Worm (Caenorhabditis elegans) whole organism, mixed stage, embryonic: ENCODE data around the gene clec-215.

Experiments
- M03D4.4 ChIP-seq: sonication (generic microtip); optimal IDR thresholded peaks from 2 replicates; lab custom pipeline; 2017; ENCODE audit warnings: mild to moderate bottlenecking, missing genetic modification characterization, missing compliant biosample characterization
- bed-3 ChIP-seq: fragments of 200-800 bp; sonication (Bioruptor generic); optimal IDR thresholded peaks from 3 replicates; lab custom pipeline; 2018; ENCODE audit warnings: mild to moderate bottlenecking, missing genetic modification characterization, moderate library complexity, missing compliant biosample characterization
- blmp-1 ChIP-seq: fragments of 150-350 bp; optimal IDR thresholded peaks from 2 replicates; lab custom pipeline; 2014; ENCODE audit warnings: missing biosample characterization, missing genetic modification characterization
- ceh-39 ChIP-seq: fragments of 150-350 bp; optimal IDR thresholded peaks from 2 replicates; lab custom pipeline; 2014; ENCODE audit warnings: missing biosample characterization, missing genetic modification characterization
- ceh-83 ChIP-seq: fragments of 200-800 bp; sonication (Bioruptor generic); optimal IDR thresholded peaks from 2 replicates; lab custom pipeline; 2018; ENCODE audit warnings: mild to moderate bottlenecking, missing genetic modification characterization, missing compliant biosample characterization
- ces-1 ChIP-seq: fragments of 150-350 bp; optimal IDR thresholded peaks from 2 replicates; lab custom pipeline; 2014; ENCODE audit warnings: missing biosample characterization, missing genetic modification reagents, missing genetic modification characterization
- cnd-1 ChIP-seq: fragments of 200-800 bp; sonication (Bioruptor generic); optimal IDR thresholded peaks from 2 replicates; lab custom pipeline; 2018; ENCODE audit warnings: mild to moderate bottlenecking, missing genetic modification characterization, missing compliant biosample characterization
- drap-1 ChIP-seq: fragments of 200-800 bp; sonication (Bioruptor generic); optimal IDR thresholded peaks from 3 replicates; lab custom pipeline; 2018; ENCODE audit warnings: mild to moderate bottlenecking, missing genetic modification characterization, missing compliant biosample characterization
- elt-1 ChIP-seq: sonication (generic microtip); optimal IDR thresholded peaks from 2 replicates; lab custom pipeline; 2017; ENCODE audit warnings: missing genetic modification characterization, mild to moderate bottlenecking, missing compliant biosample characterization, antibody characterized with exemption, moderate library complexity, borderline replicate concordance; ENCODE audit not compliant: insufficient read depth
- elt-3 ChIP-seq: fragments of 150-350 bp; optimal IDR thresholded peaks from 2 replicates; lab custom pipeline; 2014; ENCODE audit warnings: missing biosample characterization, missing genetic modification characterization
- flh-1 ChIP-seq: fragments of 200-800 bp; sonication (Bioruptor generic); optimal IDR thresholded peaks from 2 replicates; lab custom pipeline; 2018; ENCODE audit warnings: mild to moderate bottlenecking, missing genetic modification characterization, moderate library complexity, missing compliant biosample characterization
- ham-2 ChIP-seq: fragments of 200-800 bp; sonication (Bioruptor generic); optimal IDR thresholded peaks from 2 replicates; lab custom pipeline; 2018; ENCODE audit warnings: mild to moderate bottlenecking, missing genetic modification characterization, missing compliant biosample characterization
- hlh-1 ChIP-seq: fragments of 150-350 bp; optimal IDR thresholded peaks from 2 replicates; lab custom pipeline; 2014; ENCODE audit warnings: missing biosample characterization, missing genetic modification reagents, missing genetic modification characterization
- lin-13 ChIP-seq: fragments of 150-350 bp; optimal IDR thresholded peaks from 2 replicates; lab custom pipeline; 2014; ENCODE audit warnings: missing biosample characterization, missing genetic modification characterization
- lin-32 ChIP-seq: fragments of 200-800 bp; sonication (Bioruptor generic); optimal IDR thresholded peaks from 2 replicates; lab custom pipeline; 2018; ENCODE audit warnings: mild to moderate bottlenecking, missing genetic modification characterization, missing compliant biosample characterization
- lsy-2 ChIP-seq: fragments of 150-350 bp; optimal IDR thresholded peaks from 2 replicates; lab custom pipeline; 2014; ENCODE audit warnings: missing biosample characterization, missing genetic modification characterization
- mab-5 ChIP-seq: fragments of 150-350 bp; optimal IDR thresholded peaks from 2 replicates; lab custom pipeline; 2014; ENCODE audit warnings: missing biosample characterization, missing genetic modification characterization
- mls-2 ChIP-seq: sonication (generic microtip); optimal IDR thresholded peaks from 2 replicates; lab custom pipeline; 2016; ENCODE audit warnings: mild to moderate bottlenecking, missing genetic modification characterization, moderate library complexity, missing compliant biosample characterization
- nhr-12 ChIP-seq: fragments of 150-350 bp; optimal IDR thresholded peaks from 2 replicates; lab custom pipeline; 2014; ENCODE audit warnings: missing biosample characterization, missing genetic modification characterization
- nhr-2 ChIP-seq: fragments of 150-350 bp; optimal IDR thresholded peaks from 2 replicates; lab custom pipeline; 2014; ENCODE audit warnings: missing biosample characterization, missing genetic modification characterization
- nhr-28 ChIP-seq: fragments of 150-350 bp; optimal IDR thresholded peaks from 2 replicates; lab custom pipeline; 2014; ENCODE audit warnings: missing biosample characterization, missing genetic modification characterization
- nhr-76 ChIP-seq: sonication (generic microtip); optimal IDR thresholded peaks from 2 replicates; lab custom pipeline; 2017; ENCODE audit warnings: missing biosample characterization, missing genetic modification characterization
- pha-4 ChIP-seq: fragments of 150-350 bp; optimal IDR thresholded peaks from 2 replicates; lab custom pipeline; 2018; ENCODE audit warnings: missing biosample characterization, missing genetic modification reagents, missing genetic modification characterization
- sem-2 ChIP-seq: fragments of 200-800 bp; sonication (Bioruptor generic); optimal IDR thresholded peaks from 2 replicates; lab custom pipeline; 2018; ENCODE audit warnings: mild to moderate bottlenecking, missing genetic modification characterization, missing compliant biosample characterization
- snpc-4 ChIP-seq: fragments of 150-350 bp; optimal IDR thresholded peaks from 2 replicates; lab custom pipeline; 2014; ENCODE audit warnings: missing biosample characterization, missing genetic modification characterization
- tbx-8 ChIP-seq: fragments of 200-800 bp; sonication (Bioruptor generic); optimal IDR thresholded peaks from 2 replicates; lab custom pipeline; 2018; ENCODE audit warnings: mild to moderate bottlenecking, missing genetic modification characterization, moderate library complexity, missing compliant biosample characterization
- unc-120 ChIP-seq: sonication (generic microtip); optimal IDR thresholded peaks from 2 replicates; lab custom pipeline; 2017; ENCODE audit warnings: missing genetic modification characterization, missing compliant biosample characterization; ENCODE audit not compliant: poor library complexity, severe bottlenecking
- unc-39 ChIP-seq: fragments of 150-350 bp; optimal IDR thresholded peaks from 2 replicates; lab custom pipeline; 2014; ENCODE audit warnings: missing biosample characterization, missing genetic modification characterization
- unc-62 ChIP-seq: fragments of 150-350 bp; optimal IDR thresholded peaks from 2 replicates; lab custom pipeline; 2014; ENCODE audit warnings: missing biosample characterization, missing genetic modification reagents, missing genetic modification characterization
- zip-8 ChIP-seq: fragments of 150-350 bp; optimal IDR thresholded peaks from 2 replicates; lab custom pipeline; 2014; ENCODE audit warnings: missing biosample characterization, missing genetic modification characterization
- ztf-11 ChIP-seq: fragments of 150-350 bp; optimal IDR thresholded peaks from 2 replicates; lab custom pipeline; 2014; ENCODE audit warnings: missing biosample characterization, missing genetic modification characterization

Gene clec-215

DNA sequence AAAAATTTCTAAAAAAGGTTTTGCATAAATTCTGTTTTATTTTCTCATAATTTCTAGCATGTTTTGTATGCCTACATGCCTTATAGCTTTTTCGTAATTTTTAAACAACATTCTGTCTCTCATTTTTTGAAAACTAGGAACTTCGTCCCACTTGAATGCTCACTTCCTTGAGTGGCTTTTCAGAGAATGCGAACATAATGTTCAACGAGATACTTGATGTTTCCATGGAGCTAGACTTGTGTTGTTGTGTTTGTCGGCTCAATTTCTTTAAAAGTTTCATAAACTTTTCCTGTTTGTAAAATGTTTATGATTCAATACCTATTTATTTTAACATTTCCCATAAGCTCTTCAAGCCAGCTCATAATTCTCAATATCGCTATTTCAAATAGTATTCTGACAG, 7.3 kb upstream of the clec-215 start, which contains the start of gene clec-213:
Gene clec-213 (plus strand): TSS at position 301 of the 400 bp plus-strand sequence.
- TF ChIP-seq tbx-8 (GFP tag; lab: Kevin White, UChicago) (no peak), M03D4.4 (tag; lab: Kevin White, UChicago) (no peak), drap-1 (GFP tag; lab: Kevin White, UChicago) (no peak), unc-62 (GFP tag; lab: Kevin White, UChicago) (no peak), nhr-2 (tag; lab: Kevin White, UChicago) (no peak), nhr-12 (no peak), cnd-1 (no peak), lsy-2 (tag; lab: Kevin White, UChicago) (no peak), lin-13 (tag; lab: Kevin White, UChicago) (no peak), pha-4 (tag; lab: Kevin White, UChicago) (no peak), zip-8 (tag; lab: Kevin White, UChicago) (no peak), ceh-39 (tag; lab: Kevin White, UChicago) (no peak), elt-3 (tag; lab: Kevin White, UChicago) (no peak), bed-3 (GFP tag; lab: Kevin White, UChicago) (no peak), ceh-83 (no peak), lin-32 (GFP tag; lab: Kevin White, UChicago) (no peak), elt-1 (no peak), snpc-4 (tag; lab: Kevin White, UChicago) (no peak)
- TF ChIP-seq, all 35 proteins: peak for 0

DNA sequence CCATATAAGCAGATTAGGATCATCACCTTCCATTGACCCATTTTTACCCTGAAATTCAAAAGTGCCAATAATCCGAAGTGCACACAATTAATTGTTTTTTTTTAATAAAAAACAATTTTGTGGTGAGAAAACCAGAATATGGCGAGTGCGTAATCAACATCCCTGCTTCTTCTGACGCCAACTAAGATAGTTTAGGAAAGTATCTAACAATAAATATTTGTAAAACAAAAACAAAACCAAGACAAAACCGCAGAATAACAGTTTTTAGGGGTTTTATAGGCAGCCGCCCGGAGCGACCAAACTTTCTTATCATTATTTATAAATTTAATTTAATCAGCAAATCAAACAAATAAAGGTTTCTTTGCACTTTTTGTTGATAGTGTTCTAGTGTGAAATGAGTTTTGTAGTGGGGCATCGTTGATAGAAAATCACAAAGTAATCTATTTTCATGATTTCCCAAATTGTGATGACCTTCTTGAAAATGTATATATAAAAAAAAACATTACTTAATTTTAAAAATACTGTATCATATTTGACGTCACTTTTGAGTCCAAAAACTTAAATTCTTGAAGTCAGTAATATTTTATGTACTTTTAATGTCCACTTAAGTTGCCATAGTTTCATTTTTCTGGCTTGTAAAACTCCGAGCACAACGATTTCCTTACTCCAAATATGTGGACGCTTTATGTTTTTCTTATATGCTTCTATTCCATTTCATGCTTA, 2.3 kb upstream of the clec-215 start, which contains the start of the genes folt-3 and clec-214:
Gene folt-3 (minus strand): TSS at position 51 of the 723 bp plus-strand sequence.
Gene clec-214 (plus strand): TSS at position 673 of the 723 bp plus-strand sequence.
- TF ChIP-seq ztf-11 (no peak), lin-13 (tag; lab: Kevin White, UChicago) (no peak), sem-2 (GFP tag; lab: Kevin White, UChicago) (no peak), tbx-8 (GFP tag; lab: Kevin White, UChicago) (no peak), ham-2 (GFP tag; lab: Kevin White, UChicago) (no peak), bed-3 (GFP tag; lab: Kevin White, UChicago) (no peak), snpc-4 (tag; lab: Kevin White, UChicago) (no peak)

DNA sequence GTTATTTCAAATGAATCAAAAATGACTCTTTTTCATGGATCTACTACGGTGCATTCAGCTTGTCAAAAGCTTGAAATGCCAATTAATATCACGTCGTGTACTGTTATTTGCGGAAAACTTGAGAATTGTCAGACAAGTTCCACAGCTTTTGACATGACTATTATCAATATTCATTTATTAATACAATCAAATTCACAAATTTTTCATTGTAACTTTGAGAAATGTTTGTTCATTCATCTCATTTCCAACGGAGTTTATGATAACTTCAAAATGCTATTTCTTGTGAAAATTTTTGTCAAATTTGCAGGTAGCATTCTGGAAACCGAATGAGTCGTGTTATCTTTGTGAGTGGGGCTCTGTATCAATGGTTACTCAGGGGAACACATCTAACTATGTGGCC, 6.0 kb downstream of the clec-215 start, which contains the start of gene C50E3.15:
Gene C50E3.15 (plus strand): TSS at position 301 of the 400 bp plus-strand sequence.
- no peak for TF ChIP-seq mab-5 (tag; lab: Kevin White, UChicago)
- no peak for TF ChIP-seq unc-62 (GFP tag; lab: Kevin White, UChicago)
- no peak for TF ChIP-seq sem-2 (GFP tag; lab: Kevin White, UChicago)
- TF ChIP-seq mls-2 (tag; lab: Kevin White, UChicago): no peak
- no peak for TF ChIP-seq nhr-76 (tag; lab: Kevin White, UChicago)
- TF ChIP-seq lin-32 (GFP tag; lab: Kevin White, UChicago): no peak
- no peak for TF ChIP-seq flh-1 (GFP tag; lab: Kevin White, UChicago)
- no peak for TF ChIP-seq ceh-39 (tag; lab: Kevin White, UChicago)
- no peak for TF ChIP-seq ztf-11
- no peak for TF ChIP-seq unc-39 (tag; lab: Kevin White, UChicago)
- TF ChIP-seq bed-3 (GFP tag; lab: Kevin White, UChicago): no peak
- TF ChIP-seq cnd-1: no peak
- TF ChIP-seq blmp-1: no peak
- no peak for TF ChIP-seq pha-4 (tag; lab: Kevin White, UChicago)
- no peak for TF ChIP-seq elt-3 (tag; lab: Kevin White, UChicago)
- no peak for TF ChIP-seq zip-8 (tag; lab: Kevin White, UChicago)
- TF ChIP-seq ceh-83: no peak

DNA sequence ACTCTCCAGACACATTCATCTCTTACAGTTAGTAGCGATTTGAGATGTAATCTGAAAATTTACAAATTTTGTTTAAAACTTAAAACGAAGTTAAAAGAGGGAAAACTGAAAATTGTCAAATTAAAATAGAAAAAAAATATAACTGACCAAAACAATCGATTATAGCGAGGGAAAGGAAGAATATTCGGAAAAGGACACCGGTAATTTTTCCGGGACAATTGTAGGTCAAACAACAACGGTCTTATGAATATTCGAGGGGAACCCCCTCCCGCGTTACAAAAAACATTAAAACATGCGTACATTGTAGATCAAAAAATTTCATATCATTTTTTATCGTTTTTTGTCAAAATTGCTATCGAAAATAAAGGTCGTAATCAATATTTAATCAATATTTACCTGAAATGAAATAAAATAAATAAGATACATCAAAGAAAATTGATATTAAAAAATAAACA, 9.9 kb downstream of the clec-215 start, which contains the start of gene C50E3.12:
Gene C50E3.12 (minus strand): TSS at position 51 of the 455 bp plus-strand sequence.
- TF ChIP-seq ces-1 (GFP tag; lab: Kevin White, UChicago): no peak

DNA sequence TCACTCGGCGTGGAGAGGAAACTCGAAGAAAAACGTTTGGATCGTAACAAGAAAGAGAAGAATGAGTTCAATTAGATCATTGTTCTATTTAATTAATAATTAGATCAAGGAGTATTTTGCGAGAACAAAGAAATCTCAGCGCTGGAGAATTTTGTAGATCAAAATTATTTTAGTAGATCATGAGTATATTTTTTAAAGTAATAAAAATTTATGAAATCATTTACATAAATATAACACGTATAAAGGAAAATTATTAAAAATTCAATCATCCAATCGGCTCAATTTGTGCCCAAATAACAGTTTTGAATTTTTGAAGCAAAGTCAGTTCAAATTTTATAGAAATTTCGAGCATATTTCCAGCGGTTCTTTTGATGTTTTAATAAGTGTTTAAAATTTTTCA, 12.0 kb downstream of the clec-215 start, which contains the start of gene C50E3.13:
Gene C50E3.13 (minus strand): TSS at position 101 of the 400 bp plus-strand sequence.
- TF ChIP-seq drap-1 (GFP tag; lab: Kevin White, UChicago) (no peak), ceh-39 (tag; lab: Kevin White, UChicago) (no peak), unc-120 (tag; lab: Kevin White, UChicago) (no peak), ztf-11 (no peak), M03D4.4 (tag; lab: Kevin White, UChicago) (no peak), mls-2 (tag; lab: Kevin White, UChicago) (no peak), lsy-2 (tag; lab: Kevin White, UChicago) (no peak), ceh-83 (no peak), ham-2 (GFP tag; lab: Kevin White, UChicago) (no peak), nhr-28 (tag; lab: Kevin White, UChicago) (no peak), snpc-4 (tag; lab: Kevin White, UChicago) (no peak), unc-62 (GFP tag; lab: Kevin White, UChicago) (no peak), elt-3 (tag; lab: Kevin White, UChicago) (no peak), mab-5 (tag; lab: Kevin White, UChicago) (no peak), ces-1 (GFP tag; lab: Kevin White, UChicago) (no peak), flh-1 (GFP tag; lab: Kevin White, UChicago) (no peak), cnd-1 (no peak), hlh-1 (tag; lab: Kevin White, UChicago) (no peak), nhr-76 (tag; lab: Kevin White, UChicago) (no peak)
